Worm (Caenorhabditis elegans) whole organism, midembryonic: ENCODE results near the gene Y49E10.30.

ENCODE experiments used
- T22C8.4 ChIP-seq: fragments of 200-800 bp; sonication (Bioruptor generic); IDR thresholded peaks from 2 replicates; pipeline ENCODE4 v1.3.6; 2022; ENCODE audit warnings: missing genetic modification characterization, missing compliant biosample characterization
- cog-1 ChIP-seq: sonication (generic microtip); optimal IDR thresholded peaks from 2 replicates; lab custom pipeline; 2016; ENCODE audit warnings: missing genetic modification characterization, missing compliant biosample characterization
- flt-1 ChIP-seq: fragments of 200-800 bp; sonication (Bioruptor generic); IDR thresholded peaks from 2 replicates; pipeline ENCODE4 v1.3.6; 2022; ENCODE audit warnings: missing genetic modification characterization, missing compliant biosample characterization
- klf-2 ChIP-seq: fragments of 200-800 bp; sonication (Bioruptor generic); conservative IDR thresholded peaks from 2 replicates; pipeline ENCODE4 v1.3.6; 2022; ENCODE audit warnings: missing genetic modification reagents, missing genetic modification characterization, missing compliant biosample characterization
- med-1 ChIP-seq: sonication (generic microtip); optimal IDR thresholded peaks from 2 replicates; lab custom pipeline; 2017; ENCODE audit warnings: missing genetic modification characterization, mild to moderate bottlenecking, missing compliant biosample characterization, antibody characterized with exemption, missing genetic modification reagents; ENCODE audit not compliant: insufficient read depth
- ref-1 ChIP-seq: fragments of 200-800 bp; sonication (Bioruptor generic); conservative IDR thresholded peaks from 2 replicates; pipeline ENCODE4 v1.3.6; 2022; ENCODE audit warnings: missing genetic modification reagents, missing genetic modification characterization, missing compliant biosample characterization
- tab-1 ChIP-seq: fragments of 200-800 bp; sonication (Bioruptor generic); IDR thresholded peaks from 2 replicates; pipeline ENCODE4 v1.3.6; 2022; ENCODE audit warnings: missing genetic modification characterization, missing compliant biosample characterization
- ztf-23 ChIP-seq: fragments of 200-800 bp; sonication (Bioruptor generic); IDR thresholded peaks from 2 replicates; pipeline ENCODE4 v1.3.6; 2022; ENCODE audit warnings: missing genetic modification reagents, missing genetic modification characterization, missing compliant biosample characterization
- ztf-29 ChIP-seq: fragments of 200-800 bp; sonication (Bioruptor generic); IDR thresholded peaks from 2 replicates; pipeline ENCODE4 v1.3.6; 2022; ENCODE audit warnings: missing genetic modification reagents, missing genetic modification characterization, missing compliant biosample characterization

Gene Y49E10.30

ce11 chrIII:12436215-12436614 lies 49.5 kb downstream of the Y49E10.30 start, which contains the start of gene fbxa-218:
Gene fbxa-218, plus strand, starts transcription at chrIII:12436515.
- TF ChIP-seq T22C8.4 (GFP tag; lab: Robert Waterston, UW), result no peak
- TF ChIP-seq med-1 (GFP tag; lab: Kevin White, UChicago), result no peak
- no peak for TF ChIP-seq ztf-23 (GFP tag; lab: Robert Waterston, UW)
- no peak for TF ChIP-seq ref-1 (GFP tag; lab: Robert Waterston, UW)
- TF ChIP-seq ztf-29 (GFP tag; lab: Robert Waterston, UW), result no peak
- no peak for TF ChIP-seq klf-2 (GFP tag; lab: Robert Waterston, UW)

- TF ChIP-seq ref-1 (GFP tag; lab: Robert Waterston, UW), result no peak
- TF ChIP-seq tab-1 (GFP tag; lab: Robert Waterston, UW), result no peak
- no peak for TF ChIP-seq ztf-23 (GFP tag; lab: Robert Waterston, UW)
- no peak for TF ChIP-seq flt-1
- no peak for TF ChIP-seq med-1 (GFP tag; lab: Kevin White, UChicago)
- TF ChIP-seq cog-1 (tag; lab: Kevin White, UChicago), result no peak
- TF ChIP-seq klf-2 (GFP tag; lab: Robert Waterston, UW), result no peak
- TF ChIP-seq T22C8.4 (GFP tag; lab: Robert Waterston, UW), result no peak
- TF ChIP-seq ztf-29 (GFP tag; lab: Robert Waterston, UW), result no peak
Measured at ce11 chrIII:12437020-12437419, 50.3 kb downstream of the Y49E10.30 start.
